Worm (Caenorhabditis elegans): ENCODE results near the gene hhat-2.

DNA sequence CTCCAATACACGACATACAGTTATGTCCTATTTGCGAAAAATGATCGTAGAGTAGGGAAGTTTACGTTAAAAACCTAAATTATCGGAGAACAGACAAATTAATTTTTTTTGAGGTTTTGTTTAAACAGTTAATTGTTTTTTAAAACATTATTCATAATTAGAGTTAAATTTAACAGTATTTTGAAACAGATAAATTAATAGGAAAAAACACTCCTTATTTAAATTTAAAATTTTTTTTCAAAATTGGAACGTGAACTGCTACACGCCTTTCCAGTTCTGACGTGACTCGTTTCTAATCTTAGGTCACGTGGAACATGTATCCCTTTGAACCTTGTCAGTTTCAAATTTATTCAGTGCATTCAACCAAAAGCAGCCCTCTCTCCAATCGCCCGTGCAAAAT, 24.8 kb upstream of the hhat-2 start, which contains the start of gene Y57G11C.52:
- no peak for TF ChIP-seq C34F6.9 (tag; optimal IDR thresholded peaks at IDR 0.05)
- TF ChIP-seq mdl-1 (tag; optimal IDR thresholded peaks at IDR 0.05): no peak
- TF ChIP-seq elt-1 (tag; optimal IDR thresholded peaks at IDR 0.05): no peak
- no peak for TF ChIP-seq blmp-1 (tag; optimal IDR thresholded peaks at IDR 0.05; ENCODE audit: insufficient read depth)
- no peak for TF ChIP-seq skn-1 (tag; optimal IDR thresholded peaks at IDR 0.05)
- no peak for TF ChIP-seq ceh-82 (tag; optimal IDR thresholded peaks at IDR 0.05)

Measured in whole organism, L2 larva.